Fruit fly (Drosophila melanogaster): ENCODE results near the gene TfIIEalpha.

TfIIEalpha gene

DNA sequence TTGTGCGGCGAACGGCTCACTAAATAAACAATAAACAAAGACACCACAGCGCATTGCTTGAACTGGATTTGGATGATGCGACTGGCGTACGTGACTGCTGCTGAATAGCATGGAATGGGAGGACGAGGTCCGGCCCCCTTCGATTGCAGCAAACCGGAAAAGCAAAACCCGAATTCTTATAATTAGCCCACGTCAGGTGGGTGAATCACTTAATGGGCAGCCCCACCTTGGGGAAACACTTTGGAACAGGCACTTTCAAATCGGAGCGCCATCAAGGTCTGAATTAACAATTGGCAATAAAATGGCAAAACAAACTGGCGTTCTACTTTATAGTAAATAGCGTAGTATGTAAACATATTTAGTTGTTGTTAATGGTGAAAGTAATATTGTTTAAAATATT is 14.0 kb downstream of the TfIIEalpha start:
- TF ChIP-seq CTCF (optimal IDR thresholded peaks at IDR 0.05): no peak
- TF ChIP-seq CG8478 (optimal IDR thresholded peaks at IDR 0.05): no peak

- TF ChIP-seq CG8478 (optimal IDR thresholded peaks at IDR 0.05) (no peak), CTCF (optimal IDR thresholded peaks at IDR 0.05) (peak in 1 of 2 experiments; percentile 5)
Observed at dm6 chr3L:11696294-11697116, 14.7 kb downstream of the TfIIEalpha start, which contains the start of gene Dph1. Dph1 (minus strand) TSS chr3L:11696963.

DNA sequence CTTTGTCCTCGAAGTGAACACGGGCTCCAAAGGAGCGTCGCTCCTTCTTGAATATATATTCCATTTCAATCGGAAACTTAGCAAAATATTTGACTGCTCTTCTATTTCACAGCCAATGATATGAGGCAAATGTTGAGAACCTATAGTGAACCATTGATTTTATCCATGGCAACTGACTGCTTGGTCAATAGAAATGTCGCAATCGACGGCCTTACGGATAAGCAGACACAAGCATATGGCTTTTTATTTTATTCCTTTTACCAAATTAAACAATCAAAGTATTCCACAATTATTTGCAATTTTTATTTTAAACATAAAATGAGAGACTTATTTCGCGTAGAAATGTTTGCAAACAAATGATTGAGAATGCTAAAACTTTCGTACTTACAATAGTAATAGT is 17.3 kb downstream of the TfIIEalpha start, which contains the start of gene Dnai2:
Gene Dnai2 (minus strand): TSS at position 101 of the 400 bp plus-strand sequence.
- no peak for TF ChIP-seq CTCF (optimal IDR thresholded peaks at IDR 0.05)

- TF ChIP-seq CG8478 (optimal IDR thresholded peaks at IDR 0.05) (no peak), CTCF (optimal IDR thresholded peaks at IDR 0.05) (no peak)
Observed at dm6 chr3L:11701649-11702048, 19.8 kb downstream of the TfIIEalpha start.

dm6 chr3L:11703579-11703978 is 21.7 kb downstream of the TfIIEalpha start:
- TF ChIP-seq CG8478 (optimal IDR thresholded peaks at IDR 0.05): no peak
- no peak for TF ChIP-seq CTCF (optimal IDR thresholded peaks at IDR 0.05)

DNA sequence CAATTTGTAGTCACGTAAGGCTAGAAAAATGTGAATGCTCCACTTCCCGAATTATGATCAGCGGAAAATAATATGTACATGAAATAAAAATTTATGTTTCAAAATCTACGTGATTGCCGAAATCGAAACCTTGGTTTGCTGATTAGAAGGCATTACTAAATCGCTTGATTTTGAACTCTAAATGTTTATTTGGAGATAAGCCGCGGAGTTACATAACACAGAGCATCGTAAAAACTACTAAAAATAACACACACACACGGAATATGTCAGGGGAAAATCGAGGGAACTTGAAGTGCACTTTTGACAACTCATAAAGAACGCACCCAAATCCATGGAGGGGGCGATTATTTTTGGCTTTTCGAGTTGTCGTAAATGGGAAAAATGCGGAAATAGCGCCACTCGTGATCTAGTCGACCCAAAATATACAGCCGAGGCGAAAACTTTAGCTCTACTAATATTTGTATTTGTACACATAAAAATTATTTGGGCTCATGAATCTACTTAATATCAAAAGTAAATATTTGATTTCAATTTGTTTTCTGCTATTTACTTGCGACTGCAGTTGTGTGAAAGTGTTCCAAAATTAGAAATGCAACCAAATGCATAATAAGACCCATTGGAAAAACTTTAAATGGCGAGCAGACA is 23.2 kb downstream of the TfIIEalpha start:
- no peak for TF ChIP-seq CTCF (optimal IDR thresholded peaks at IDR 0.05)
- TF ChIP-seq CG8478 (optimal IDR thresholded peaks at IDR 0.05): no peak

DNA sequence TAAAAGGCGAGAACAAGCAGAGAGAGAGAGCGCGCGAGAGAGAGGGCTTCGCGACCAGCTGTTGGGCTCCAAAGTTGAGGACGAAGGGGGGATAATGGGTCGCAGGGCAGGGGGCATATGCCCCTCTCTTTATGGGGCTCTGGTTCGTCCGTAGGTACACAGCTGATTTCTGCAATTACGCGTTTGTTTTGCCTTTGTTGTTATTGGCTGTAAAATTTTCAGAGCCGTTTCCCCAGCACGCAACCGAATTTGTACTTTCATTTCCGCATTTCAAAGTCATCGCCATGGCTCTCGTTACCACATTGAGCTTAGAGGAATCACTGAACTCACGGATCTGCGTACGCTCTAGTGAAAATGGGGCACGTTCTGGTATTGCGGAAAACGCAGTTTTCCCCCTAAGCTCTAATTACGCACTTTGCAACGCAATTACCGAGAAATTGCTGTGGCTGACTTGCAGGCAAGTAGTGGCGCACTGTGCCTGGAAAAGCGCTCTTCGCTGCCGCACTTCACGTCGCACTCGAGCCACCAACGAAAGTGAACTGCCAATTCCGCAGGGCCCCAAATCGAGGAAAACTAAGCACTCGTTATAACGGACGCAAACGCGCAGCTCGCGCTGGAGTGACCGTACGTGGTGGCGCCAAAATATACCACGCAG is 26.3 kb downstream of the TfIIEalpha start, which contains the start of gene CG11658:
Gene CG11658 (minus strand): TSS at position 576 of the 655 bp plus-strand sequence.
- no peak for TF ChIP-seq CTCF (optimal IDR thresholded peaks at IDR 0.05)

DNA sequence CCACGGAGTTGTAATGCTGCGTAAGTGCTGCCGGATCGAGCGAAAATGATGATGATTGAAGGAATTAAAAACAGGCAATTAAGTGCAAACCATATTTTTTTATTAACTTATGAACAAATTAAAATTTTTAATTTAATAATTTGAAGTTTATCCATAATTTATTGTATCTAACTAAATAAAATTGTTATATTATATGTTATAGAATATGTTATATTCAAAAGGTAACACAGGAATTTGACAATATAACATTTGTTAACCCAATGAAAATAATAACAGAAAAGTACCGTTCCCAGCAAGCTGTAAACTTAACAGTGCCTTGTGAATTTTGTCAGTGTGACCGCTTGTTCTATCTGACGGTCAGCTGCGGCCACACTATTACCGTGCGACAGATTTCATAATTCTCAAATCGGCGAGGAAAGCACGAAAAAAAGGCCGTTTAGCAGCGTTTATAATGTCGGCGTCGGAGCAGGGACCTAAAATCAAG is 26.8 kb downstream of the TfIIEalpha start, which contains the start of the genes Ccdc56 and mtTFB1:
Gene Ccdc56 (plus strand): TSS at position 347 of the 484 bp plus-strand sequence.
Gene mtTFB1 (plus strand): TSS at position 347 of the 484 bp plus-strand sequence.
- no peak for TF ChIP-seq CTCF (optimal IDR thresholded peaks at IDR 0.05)

DNA sequence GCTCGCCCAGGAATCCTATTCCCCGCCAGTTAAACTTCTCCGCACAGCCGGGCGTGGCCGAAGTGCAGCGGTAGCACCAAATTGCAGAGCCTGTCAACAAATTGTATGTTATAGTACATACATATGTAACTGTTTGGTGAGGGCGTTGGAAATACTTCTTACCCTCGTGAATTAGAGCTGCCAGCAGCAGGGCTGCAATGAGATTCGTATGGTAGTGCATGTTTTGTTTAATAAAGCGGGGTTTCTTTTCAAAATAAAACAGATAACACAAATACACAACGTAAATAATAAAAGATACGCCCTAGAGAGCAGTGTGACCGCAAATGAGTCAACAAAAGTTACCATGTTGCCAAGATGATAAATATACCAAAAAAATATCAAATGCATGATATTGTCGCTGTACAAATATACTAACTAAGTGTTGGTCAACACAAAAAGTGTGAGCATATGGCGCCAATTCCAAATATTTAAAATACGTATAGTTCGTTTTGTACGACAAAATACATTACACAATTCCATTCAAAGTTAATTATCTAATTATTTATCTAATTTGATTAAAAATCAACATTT is 29.3 kb downstream of the TfIIEalpha start, which contains the start of gene crim:
Gene crim (minus strand): TSS at position 328 of the 570 bp plus-strand sequence.
- TF ChIP-seq CTCF (optimal IDR thresholded peaks at IDR 0.05) (peak in 1 of 2 experiments; percentile 9), CG8478 (optimal IDR thresholded peaks at IDR 0.05) (no peak)

DNA sequence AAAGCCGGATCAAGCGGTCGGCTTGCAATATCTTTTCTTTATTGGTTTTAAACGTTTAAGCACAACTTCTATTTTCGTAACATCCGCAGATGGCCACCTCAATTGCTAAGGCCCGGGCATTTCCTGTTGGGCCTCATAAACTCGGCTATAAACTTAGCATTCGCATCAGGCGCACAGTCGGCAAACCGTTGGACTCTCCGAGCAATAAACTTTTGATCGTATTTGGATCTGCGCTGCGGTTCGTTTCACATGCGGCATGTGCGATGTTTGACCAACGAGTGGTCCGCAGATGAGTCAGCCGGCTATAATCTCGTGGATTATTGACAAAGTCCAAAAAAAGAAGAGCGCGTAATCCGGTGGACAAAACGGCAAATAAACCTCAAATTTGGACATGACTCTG is 30.0 kb downstream of the TfIIEalpha start:
- TF ChIP-seq CG8478 (optimal IDR thresholded peaks at IDR 0.05) (no peak), CTCF (optimal IDR thresholded peaks at IDR 0.05) (no peak)

dm6 chr3L:11712839-11713238 is 31.0 kb downstream of the TfIIEalpha start:
- TF ChIP-seq CG8478 (optimal IDR thresholded peaks at IDR 0.05) (no peak), CTCF (optimal IDR thresholded peaks at IDR 0.05) (no peak)

dm6 chr3L:11715187-11715586 is 33.3 kb downstream of the TfIIEalpha start, which contains the start of gene CG14132:
CG14132 (minus strand) TSS chr3L:11715285.
- TF ChIP-seq CG8478 (optimal IDR thresholded peaks at IDR 0.05) (no peak), CTCF (optimal IDR thresholded peaks at IDR 0.05) (no peak)

dm6 chr3L:11716347-11716746 is 34.5 kb downstream of the TfIIEalpha start:
- no peak for TF ChIP-seq CG8478 (optimal IDR thresholded peaks at IDR 0.05)
- no peak for TF ChIP-seq CTCF (optimal IDR thresholded peaks at IDR 0.05)

DNA sequence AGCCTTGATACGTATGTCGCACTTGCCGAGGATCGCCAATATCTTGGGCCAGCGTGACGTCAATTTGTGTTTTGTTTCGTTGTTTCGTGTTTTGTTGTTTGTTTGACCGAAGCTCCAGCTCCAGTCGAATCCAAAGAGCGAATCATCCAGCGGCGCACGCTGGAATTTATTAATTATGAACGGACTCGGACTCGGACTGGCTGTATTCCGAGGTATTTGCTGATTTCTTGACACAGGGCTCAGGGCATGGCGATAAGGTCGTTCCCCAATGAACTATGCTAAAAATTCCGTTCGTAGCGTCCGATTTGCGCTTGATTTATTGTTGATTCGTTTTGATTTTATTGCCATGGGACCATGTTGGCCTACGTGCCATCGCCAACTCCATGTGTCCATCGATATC is 35.1 kb downstream of the TfIIEalpha start:
- no peak for TF ChIP-seq CG8478 (optimal IDR thresholded peaks at IDR 0.05)
- TF ChIP-seq CTCF (optimal IDR thresholded peaks at IDR 0.05): no peak

DNA sequence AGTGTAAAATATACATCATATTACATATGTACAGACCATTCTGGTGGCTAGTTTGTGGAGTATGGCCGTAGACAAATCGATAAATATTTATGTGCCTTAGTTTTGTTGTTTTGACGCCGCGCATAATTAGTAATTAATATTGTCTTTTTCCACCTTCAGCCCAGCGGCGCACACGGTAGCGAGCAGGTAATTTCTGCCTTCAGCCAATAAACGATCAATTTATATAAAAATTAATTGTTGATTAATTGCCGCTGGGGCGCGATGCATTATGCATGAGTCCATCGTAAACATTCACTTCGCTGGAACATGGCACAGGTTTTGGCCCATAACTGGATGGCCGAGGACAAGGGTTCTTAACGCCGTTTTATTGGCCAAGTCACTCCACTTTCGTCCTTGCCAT is 35.5 kb downstream of the TfIIEalpha start:
- TF ChIP-seq CTCF (optimal IDR thresholded peaks at IDR 0.05) (no peak), CG8478 (optimal IDR thresholded peaks at IDR 0.05) (no peak)

Measured in S2 (cell line).